Fruit fly (Drosophila melanogaster) whole organism, embryonic: ENCODE results near the gene pav.

Source experiments
- CG10366 ChIP-seq: fragments of 200-800 bp; sonication (Bioruptor generic); IDR thresholded peaks from 2 replicates; pipeline ENCODE4 v1.3.6; 2022; ENCODE audit warnings: missing biosample characterization, missing genetic modification characterization
- CG11085 ChIP-seq: fragments of 200-800 bp; sonication (Bioruptor generic); IDR thresholded peaks from 2 replicates; pipeline ENCODE4 v1.3.6; 2022; ENCODE audit warnings: missing biosample characterization, missing genetic modification characterization
- CG11398 ChIP-seq: fragments of 200-800 bp; sonication (Bioruptor generic); optimal IDR thresholded peaks from 2 replicates; lab custom pipeline; 2016; ENCODE audit warnings: missing biosample characterization, missing genetic modification characterization
- CG11695 ChIP-seq: fragments of 200-800 bp; sonication (Bioruptor generic); IDR thresholded peaks from 3 replicates; pipeline ENCODE4 v1.3.6; 2022; ENCODE audit warnings: missing biosample characterization, missing genetic modification characterization
- CG11723 ChIP-seq: fragments of 200-800 bp; sonication (Bioruptor generic); optimal IDR thresholded peaks from 2 replicates; lab custom pipeline; 2017; ENCODE audit warnings: missing biosample characterization, mild to moderate bottlenecking, missing genetic modification characterization
- CG13775 ChIP-seq: fragments of 200-800 bp; sonication (Bioruptor generic); optimal IDR thresholded peaks from 3 replicates; lab custom pipeline; 2017; ENCODE audit warnings: missing biosample characterization, mild to moderate bottlenecking, missing genetic modification characterization
- CG16779 ChIP-seq: fragments of 200-800 bp; sonication (Bioruptor generic); IDR thresholded peaks from 2 replicates; pipeline ENCODE4 v1.3.6; 2022; ENCODE audit warnings: missing biosample characterization, missing genetic modification characterization
- CG16863 ChIP-seq: fragments of 200-800 bp; sonication (Bioruptor generic); optimal IDR thresholded peaks from 3 replicates; lab custom pipeline; 2016; ENCODE audit warnings: missing biosample characterization, missing genetic modification characterization
- CG17328 ChIP-seq: fragments of 200-800 bp; sonication (Bioruptor generic); IDR thresholded peaks from 2 replicates; pipeline ENCODE4 v1.3.6; 2022; ENCODE audit warnings: missing biosample characterization, missing genetic modification characterization
- CG17568 ChIP-seq: fragments of 200-800 bp; sonication (Bioruptor generic); optimal IDR thresholded peaks from 2 replicates; lab custom pipeline; 2018; ENCODE audit warnings: missing biosample characterization, mild to moderate bottlenecking, missing genetic modification characterization, moderate library complexity
- CG18599 ChIP-seq: fragments of 200-800 bp; sonication (Bioruptor generic); optimal IDR thresholded peaks from 3 replicates; lab custom pipeline; 2017; ENCODE audit warnings: missing biosample characterization, missing genetic modification characterization, mild to moderate bottlenecking, moderate library complexity, missing genetic modification reagents
- CG2202 ChIP-seq: fragments of 200-800 bp; sonication (Bioruptor generic); optimal IDR thresholded peaks from 2 replicates; lab custom pipeline; 2018; ENCODE audit warnings: missing biosample characterization, mild to moderate bottlenecking, missing genetic modification characterization
- CG31224 ChIP-seq: fragments of 200-800 bp; sonication (Bioruptor generic); IDR thresholded peaks from 2 replicates; pipeline ENCODE4 v1.3.6; 2022; ENCODE audit warnings: missing biosample characterization, missing genetic modification characterization
- CG3281 ChIP-seq: fragments of 200-800 bp; sonication (Bioruptor generic); optimal IDR thresholded peaks from 3 replicates; lab custom pipeline; 2017; ENCODE audit warnings: missing biosample characterization, mild to moderate bottlenecking, missing genetic modification characterization
- CG3726 ChIP-seq: fragments of 200-800 bp; sonication (Bioruptor generic); IDR thresholded peaks from 3 replicates; pipeline ENCODE4, ENCODE4 v1.3.6; 2022; ENCODE audit warnings: missing biosample characterization, missing genetic modification characterization
- CG4424 ChIP-seq: fragments of 200-800 bp; sonication (Bioruptor generic); optimal IDR thresholded peaks from 3 replicates; lab custom pipeline; 2016; ENCODE audit warnings: missing biosample characterization, missing genetic modification characterization
- CG6765 ChIP-seq: fragments of 200-800 bp; sonication (Bioruptor generic); optimal IDR thresholded peaks from 3 replicates; lab custom pipeline; 2017; ENCODE audit warnings: missing biosample characterization, mild to moderate bottlenecking, missing genetic modification characterization
- CG7556 ChIP-seq: fragments of 200-800 bp; sonication (Bioruptor generic); optimal IDR thresholded peaks from 2 replicates; lab custom pipeline; 2017; ENCODE audit warnings: missing biosample characterization, mild to moderate bottlenecking, missing genetic modification characterization
- CG8290 ChIP-seq, 3 experiments: fragments of 200-800 bp; sonication (Bioruptor generic); optimal IDR thresholded peaks; 2 replicates each; lab custom pipeline; 2016 to 2019; ENCODE audit warnings: missing biosample characterization in 3 of 3, missing genetic modification characterization in 3 of 3, mild to moderate bottlenecking in 2 of 3, moderate library complexity in 1 of 3
- CG9609 ChIP-seq: fragments of 200-800 bp; sonication (Bioruptor generic); optimal IDR thresholded peaks from 3 replicates; lab custom pipeline; 2016; ENCODE audit warnings: missing biosample characterization, missing genetic modification characterization
- Dip2 ChIP-seq: fragments of 200-800 bp; sonication (Bioruptor generic); IDR thresholded peaks from 2 replicates; pipeline ENCODE4 v1.3.6; 2022; ENCODE audit warnings: missing biosample characterization, missing genetic modification characterization
- Hand ChIP-seq: fragments of 200-800 bp; sonication (Bioruptor generic); optimal IDR thresholded peaks from 2 replicates; lab custom pipeline; 2017; ENCODE audit warnings: mild to moderate bottlenecking, missing biosample characterization, missing genetic modification reagents, missing genetic modification characterization
- Hr78 ChIP-seq, 2 experiments: fragments of 200-800 bp in 1 of 2; fragments of >200 bp in 1 of 2; sonication (Bioruptor generic) in 1 of 2; optimal IDR thresholded peaks; 2 replicates each; lab custom pipeline; 2017 to 2019; ENCODE audit warnings: missing biosample characterization in 2 of 2, missing genetic modification characterization in 2 of 2, mild to moderate bottlenecking in 1 of 2, moderate library complexity in 1 of 2
- Med ChIP-seq: fragments of 200-800 bp; sonication (Bioruptor generic); peaks from one replicate; lab custom pipeline; 2016; ENCODE audit warnings: missing biosample characterization, missing genetic modification characterization, mild to moderate bottlenecking, inconsistent platforms, moderate library complexity
- Nf-YC ChIP-seq: fragments of 200-800 bp; optimal IDR thresholded peaks from 3 replicates; lab custom pipeline; 2019; ENCODE audit warnings: missing biosample characterization, mild to moderate bottlenecking, missing genetic modification characterization, moderate library complexity
- Opbp ChIP-seq: fragments of 200-800 bp; sonication (Bioruptor generic); IDR thresholded peaks from 3 replicates; pipeline ENCODE4 v1.3.6; 2022; ENCODE audit warnings: missing biosample characterization, missing genetic modification characterization; ENCODE audit not compliant: partially characterized antibody
- Optix ChIP-seq: fragments of 200-800 bp; sonication (Bioruptor generic); IDR thresholded peaks from 3 replicates; pipeline ENCODE4 v1.3.6; 2022; ENCODE audit warnings: missing biosample characterization, missing genetic modification characterization
- Rfx ChIP-seq: fragments of 200-800 bp; sonication (Bioruptor generic); IDR thresholded peaks from 2 replicates; pipeline ENCODE4 v1.3.6; 2022; ENCODE audit warnings: missing biosample characterization, missing genetic modification characterization
- Scr ChIP-seq: fragments of 200-800 bp; sonication (Bioruptor generic); IDR thresholded peaks from 2 replicates; pipeline ENCODE4 v1.3.6; 2022; ENCODE audit warnings: missing biosample characterization, missing genetic modification characterization; ENCODE audit not compliant: partially characterized antibody
- YL-1 ChIP-seq: fragments of 200-800 bp; sonication (Bioruptor generic); optimal IDR thresholded peaks from 3 replicates; lab custom pipeline; 2017; ENCODE audit warnings: missing biosample characterization, mild to moderate bottlenecking, missing genetic modification characterization
- bab2 ChIP-seq: fragments of 200-800 bp; sonication (Bioruptor generic); optimal IDR thresholded peaks from 2 replicates; lab custom pipeline; 2016; ENCODE audit warnings: missing biosample characterization, missing genetic modification characterization
- cato ChIP-seq: fragments of 200-800 bp; sonication (Bioruptor generic); optimal IDR thresholded peaks from 2 replicates; lab custom pipeline; 2016; ENCODE audit warnings: missing biosample characterization, missing genetic modification characterization, borderline replicate concordance
- chif ChIP-seq, 2 experiments: fragments of 200-800 bp; sonication (Bioruptor generic); optimal IDR thresholded peaks; 3 replicates each; lab custom pipeline; 2016; ENCODE audit warnings: missing biosample characterization in 2 of 2, missing genetic modification characterization in 2 of 2
- croc ChIP-seq: fragments of 200-800 bp; sonication (Bioruptor generic); conservative IDR thresholded peaks from 3 replicates; pipeline ENCODE4 v1.3.6; 2022; ENCODE audit warnings: missing biosample characterization, missing genetic modification characterization
- crp ChIP-seq, 2 experiments: fragments of 200-800 bp; sonication (Bioruptor generic); optimal IDR thresholded peaks; 2 replicates in 1 of 2; 3 replicates in 1 of 2; lab custom pipeline; 2017; ENCODE audit warnings: missing biosample characterization in 2 of 2, missing genetic modification characterization in 2 of 2, mild to moderate bottlenecking in 1 of 2, moderate library complexity in 1 of 2
- dimm ChIP-seq: fragments of 200-800 bp; sonication (Bioruptor generic); IDR thresholded peaks from 2 replicates; pipeline ENCODE4 v1.3.6; 2022; ENCODE audit warnings: missing biosample characterization, missing genetic modification characterization
- exex ChIP-seq: fragments of 200-800 bp; sonication (Bioruptor generic); optimal IDR thresholded peaks from 4 replicates; lab custom pipeline; 2018; ENCODE audit warnings: missing biosample characterization, mild to moderate bottlenecking, missing genetic modification characterization, moderate library complexity
- grn ChIP-seq: fragments of 200-800 bp; sonication (Bioruptor generic); optimal IDR thresholded peaks from 3 replicates; lab custom pipeline; 2017; ENCODE audit warnings: missing biosample characterization, missing genetic modification characterization
- gro ChIP-seq: fragments of 200-800 bp; sonication (Bioruptor generic); optimal IDR thresholded peaks from 2 replicates; lab custom pipeline; 2016; ENCODE audit warnings: missing biosample characterization, missing genetic modification characterization
- gt ChIP-seq: fragments of 200-800 bp; sonication (Bioruptor generic); IDR thresholded peaks from 2 replicates; pipeline ENCODE4 v1.3.6; 2022; ENCODE audit warnings: missing biosample characterization, missing genetic modification characterization
- hbn ChIP-seq: fragments of 200-800 bp; sonication (Bioruptor generic); IDR thresholded peaks from 2 replicates; pipeline ENCODE4 v1.3.6; 2022; ENCODE audit warnings: missing biosample characterization, missing genetic modification characterization; ENCODE audit not compliant: partially characterized antibody
- otp ChIP-seq: fragments of 200-800 bp; sonication (Bioruptor generic); IDR thresholded peaks from 3 replicates; pipeline ENCODE4, ENCODE4 v1.3.6; 2022; ENCODE audit warnings: missing biosample characterization, missing genetic modification characterization
- pho ChIP-seq: fragments of 200-800 bp; sonication (Bioruptor generic); optimal IDR thresholded peaks from 2 replicates; lab custom pipeline; 2016; ENCODE audit warnings: missing biosample characterization, missing genetic modification characterization
- sc ChIP-seq, 3 experiments: fragments of >200 bp in 2 of 3; fragments of 200-800 bp in 1 of 3; sonication (Bioruptor generic) in 1 of 3; optimal IDR thresholded peaks; 2 replicates in 2 of 3; 3 replicates in 1 of 3; lab custom pipeline; 2017; ENCODE audit warnings: mild to moderate bottlenecking in 1 of 3, missing biosample characterization in 1 of 3, missing genetic modification characterization in 1 of 3, missing genetic modification reagents in 1 of 3
- sens-2 ChIP-seq: fragments of 200-800 bp; sonication (Bioruptor generic); IDR thresholded peaks from 2 replicates; pipeline ENCODE4 v1.3.6; 2022; ENCODE audit warnings: missing biosample characterization, missing genetic modification characterization
- sim ChIP-seq: fragments of 200-800 bp; sonication (Bioruptor generic); IDR thresholded peaks from 2 replicates; pipeline ENCODE4 v1.3.6; 2022; ENCODE audit warnings: missing biosample characterization, missing genetic modification characterization
- tna ChIP-seq: fragments of 200-800 bp; sonication (Bioruptor generic); IDR thresholded peaks from 2 replicates; pipeline ENCODE4 v1.3.6; 2022; ENCODE audit warnings: missing biosample characterization, missing genetic modification characterization; ENCODE audit not compliant: partially characterized antibody
- ttk ChIP-seq: fragments of 200-800 bp; sonication (Bioruptor generic); IDR thresholded peaks from 2 replicates; pipeline ENCODE4 v2.1.2; 2022; ENCODE audit warnings: missing biosample characterization, missing genetic modification characterization
- zf30C ChIP-seq: fragments of 200-800 bp; sonication (Bioruptor generic); optimal IDR thresholded peaks from 3 replicates; lab custom pipeline; 2018; ENCODE audit warnings: missing biosample characterization, mild to moderate bottlenecking, missing genetic modification characterization

The pav gene

dm6 chr3L:4269920-4270319 is 27.4 kb downstream of the pav start (continued):
- TF ChIP-seq CG17328 (GFP tag; lab: Robert Waterston, UW) (peak; percentile 31; the same call in 1 of the 2 replicates), cato (no peak), bab2 (GFP tag; lab: Kevin White, UChicago) (no peak), CG18599 (GFP tag; lab: Kevin White, UChicago) (peak; percentile 80), sc (optimal IDR thresholded peaks at IDR 0.05; lab: Kevin White, UChicago) (no peak), sc (GFP tag; optimal IDR thresholded peaks at IDR 0.05; lab: Kevin White, UChicago) (peak; percentile 44), CG7556 (GFP tag; lab: Kevin White, UChicago) (peak; percentile 78), grn (GFP tag; lab: Kevin White, UChicago) (no peak), Hand (GFP tag; lab: Kevin White, UChicago) (peak; percentile 35), Opbp (GFP tag; lab: Robert Waterston, UW) (no peak), Nf-YC (peak; percentile 68), chif (GFP tag; optimal IDR thresholded peaks at IDR 0.05; lab: Kevin White, UChicago) (no peak), CG16779 (no peak), CG31224 (GFP tag; lab: Robert Waterston, UW) (peak; percentile 20; the same call in 1 of the 2 replicates), Med (GFP tag; lab: Kevin White, UChicago) (peak; percentile 37), Optix (no peak; the same call in 2 of the 3 replicates), Dip2 (GFP tag; lab: Robert Waterston, UW) (no peak), pho (GFP tag; lab: Kevin White, UChicago) (no peak), CG6765 (GFP tag; lab: Kevin White, UChicago) (peak; percentile 49), gro (GFP tag; lab: Kevin White, UChicago) (no peak), CG10366 (GFP tag; lab: Robert Waterston, UW) (peak; percentile 52), CG11085 (GFP tag; lab: Robert Waterston, UW) (no peak), CG13775 (GFP tag; lab: Kevin White, UChicago) (peak; percentile 38), tna (GFP tag; lab: Robert Waterston, UW) (no peak), sens-2 (no peak), YL-1 (GFP tag; lab: Kevin White, UChicago) (no peak), CG11398 (GFP tag; lab: Kevin White, UChicago) (no peak), Rfx (GFP tag; lab: Robert Waterston, UW) (peak; percentile 59; the same call in 1 of the 2 replicates), sim (0 out of 2 replicates have a peak, but pooled peaks have one; percentile 35), otp (no peak), CG11695 (peak; percentile 78), CG2202 (tag; lab: Kevin White, UChicago) (peak; percentile 52), gt (GFP tag; lab: Robert Waterston, UW) (0 out of 2 replicates have a peak, but pooled peaks have one; percentile 7), CG3726 (GFP tag; lab: Robert Waterston, UW) (no peak), CG11723 (peak; percentile 41), hbn (no peak), zf30C (GFP tag; lab: Kevin White, UChicago) (no peak), dimm (GFP tag; lab: Robert Waterston, UW) (no peak), Scr (GFP tag; lab: Robert Waterston, UW) (no peak), CG8290 (GFP tag; optimal IDR thresholded peaks at IDR 0.05; lab: Kevin White, UChicago) (peak; percentile 11), CG8290 (tag; optimal IDR thresholded peaks at IDR 0.05; lab: Kevin White, UChicago) (no peak), CG9609 (GFP tag; lab: Kevin White, UChicago) (no peak), crp (GFP tag; optimal IDR thresholded peaks at IDR 0.05; lab: Kevin White, UChicago) (no peak), CG16863 (GFP tag; lab: Kevin White, UChicago) (no peak), CG3281 (GFP tag; lab: Kevin White, UChicago) (peak; percentile 75), CG4424 (peak; percentile 48), CG17568 (GFP tag; lab: Kevin White, UChicago) (peak; percentile 48), Hr78 (GFP tag; optimal IDR thresholded peaks at IDR 0.05; lab: Kevin White, UChicago) (peak in 1 of 2 experiments; percentile 45), ttk (GFP tag; lab: Robert Waterston, UW) (peak; percentile 61; the same call in 1 of the 2 replicates), exex (tag; lab: Kevin White, UChicago) (peak; percentile 1), croc (GFP tag; lab: Robert Waterston, UW) (peak; percentile 60)
